Fruit fly (Drosophila melanogaster): ENCODE results near the gene CG33159.

DNA sequence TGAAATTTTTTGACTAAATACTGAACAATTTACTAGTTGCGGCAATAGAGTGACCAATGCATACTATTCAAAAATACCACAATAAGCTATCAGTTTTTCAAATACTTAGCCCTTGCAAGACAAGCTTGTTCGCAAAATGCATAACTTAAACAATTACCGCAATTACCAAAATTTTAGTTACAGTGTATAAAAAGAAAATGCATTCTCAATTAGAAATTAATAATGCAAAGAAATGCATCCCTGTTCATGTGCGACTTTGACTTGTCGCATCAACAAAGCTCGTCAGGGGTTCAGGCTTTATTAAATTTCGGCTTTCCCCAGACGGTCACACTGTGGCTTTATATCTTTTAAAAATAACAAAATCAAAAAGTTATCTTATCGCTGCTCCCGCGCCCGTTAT lies 14.6 kb upstream of the CG33159 start, which contains the start of the genes hob and nSMase:
- TF ChIP-seq bab1 (GFP tag; optimal IDR thresholded peaks at IDR 0.05) (peak; percentile 64), CG14711 (tag; optimal IDR thresholded peaks at IDR 0.05) (peak; percentile 14)

Data from whole organism, adult.